Worm (Caenorhabditis elegans): ENCODE data around the gene rabr-3.

The rabr-3 gene

DNA sequence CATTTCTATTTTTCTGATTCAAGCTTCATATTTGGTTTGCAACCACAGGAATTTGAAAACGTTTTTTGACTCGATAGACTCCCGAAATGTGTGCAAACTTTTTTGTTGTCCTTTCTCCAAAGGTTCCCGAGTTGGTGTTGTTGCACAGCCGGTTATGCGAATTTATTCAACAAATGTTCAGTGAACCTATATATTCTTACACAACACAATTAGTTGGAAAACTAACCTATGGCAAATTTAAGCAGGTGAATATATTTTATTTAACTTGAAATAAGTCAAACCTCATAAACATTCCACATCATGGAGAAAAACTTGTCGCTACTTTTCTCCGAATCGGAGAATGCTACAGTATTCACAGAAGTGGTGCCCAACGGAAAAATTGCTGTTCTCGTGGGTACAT, 12.1 kb upstream of the rabr-3 start, which contains the start of gene srz-14:
Gene srz-14, plus strand, starts transcription at position 301 of the 400 bp plus-strand sequence.
- no peak for TF ChIP-seq ztf-11 (tag; optimal IDR thresholded peaks at IDR 0.05)
- no peak for TF ChIP-seq ama-1 (optimal IDR thresholded peaks at IDR 0.05)
- TF ChIP-seq peb-1 (tag; optimal IDR thresholded peaks at IDR 0.05): no peak
- TF ChIP-seq egl-27 (tag; optimal IDR thresholded peaks at IDR 0.05): no peak
- no peak for TF ChIP-seq elt-3 (tag; optimal IDR thresholded peaks at IDR 0.05)
- TF ChIP-seq lin-13 (GFP tag; optimal IDR thresholded peaks at IDR 0.05): no peak
- TF ChIP-seq R02D3.7 (tag; optimal IDR thresholded peaks at IDR 0.05): no peak

DNA sequence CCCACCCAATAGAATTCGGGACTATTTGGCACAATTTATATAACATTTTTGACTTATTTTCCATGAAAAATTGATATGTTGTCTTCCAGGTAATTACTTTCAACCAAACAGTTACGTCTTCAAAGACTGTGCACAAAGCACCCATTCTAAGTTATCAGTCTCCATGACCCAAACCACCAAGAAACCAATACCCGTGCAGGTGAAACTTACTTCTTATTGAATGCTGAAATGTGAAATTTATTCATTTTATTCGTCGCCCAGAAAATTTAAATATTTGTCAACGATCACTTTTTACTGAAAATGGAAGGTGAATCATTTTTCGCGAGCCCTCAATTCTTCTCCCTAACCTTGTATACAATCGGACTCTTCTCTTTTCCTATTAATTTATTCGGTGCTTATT, 5.0 kb upstream of the rabr-3 start, which contains the start of gene srh-281:
Gene srh-281, plus strand, starts transcription at position 301 of the 400 bp plus-strand sequence.
- TF ChIP-seq peb-1 (tag; optimal IDR thresholded peaks at IDR 0.05) (no peak), mab-5 (tag; optimal IDR thresholded peaks at IDR 0.05) (no peak), nhr-12 (tag; optimal IDR thresholded peaks at IDR 0.05) (no peak), ama-1 (optimal IDR thresholded peaks at IDR 0.05) (no peak), mdl-1 (tag; optimal IDR thresholded peaks at IDR 0.05) (no peak), lin-11 (tag; optimal IDR thresholded peaks at IDR 0.05) (no peak), ztf-11 (tag; optimal IDR thresholded peaks at IDR 0.05) (no peak), ztf-4 (tag; optimal IDR thresholded peaks at IDR 0.05) (no peak), sma-3 (GFP tag; optimal IDR thresholded peaks at IDR 0.05) (no peak), C34F6.9 (tag; optimal IDR thresholded peaks at IDR 0.05) (no peak), R02D3.7 (tag; optimal IDR thresholded peaks at IDR 0.05) (no peak), nhr-25 (tag; optimal IDR thresholded peaks at IDR 0.05) (no peak), gmeb-1 (tag; optimal IDR thresholded peaks at IDR 0.05) (no peak), skn-1 (tag; optimal IDR thresholded peaks at IDR 0.05) (no peak), aly-2 (tag; optimal IDR thresholded peaks at IDR 0.05) (no peak), ZK546.5 (tag; optimal IDR thresholded peaks at IDR 0.05) (no peak), crh-2 (tag; optimal IDR thresholded peaks at IDR 0.05) (no peak), elt-1 (tag; optimal IDR thresholded peaks at IDR 0.05) (no peak)

DNA sequence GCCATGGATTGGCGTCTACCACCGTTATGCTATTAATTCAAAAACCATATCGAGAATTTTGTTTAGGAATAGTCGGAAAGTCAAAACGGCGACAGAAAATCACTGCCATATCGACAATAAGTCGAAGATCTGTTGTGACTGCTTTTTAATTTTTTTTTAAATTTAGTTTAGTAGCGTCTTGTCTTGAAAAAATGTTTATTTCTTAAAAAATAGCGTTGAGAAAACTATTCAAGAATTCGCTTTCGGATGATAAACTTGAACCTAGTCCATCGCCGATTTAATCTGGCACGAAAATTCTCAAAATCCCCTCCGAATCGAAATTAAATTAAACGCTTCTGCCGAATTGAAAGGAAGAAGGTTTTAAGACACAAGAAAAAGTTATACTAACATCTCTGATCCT, 3.4 kb upstream of the rabr-3 start, which contains the start of gene srh-279:
Gene srh-279, plus strand, starts transcription at position 301 of the 400 bp plus-strand sequence.
- TF ChIP-seq zag-1 (tag; optimal IDR thresholded peaks at IDR 0.05) (no peak), R02D3.7 (tag; optimal IDR thresholded peaks at IDR 0.05) (no peak), F13H6.1 (tag; optimal IDR thresholded peaks at IDR 0.05) (no peak), lsy-2 (tag; optimal IDR thresholded peaks at IDR 0.05) (no peak), elt-1 (tag; optimal IDR thresholded peaks at IDR 0.05) (no peak), mdl-1 (tag; optimal IDR thresholded peaks at IDR 0.05) (no peak), lin-11 (tag; optimal IDR thresholded peaks at IDR 0.05) (no peak), elt-3 (tag; optimal IDR thresholded peaks at IDR 0.05) (no peak), C34F6.9 (tag; optimal IDR thresholded peaks at IDR 0.05) (no peak), nhr-21 (tag; optimal IDR thresholded peaks at IDR 0.05) (no peak), nhr-23 (tag; optimal IDR thresholded peaks at IDR 0.05) (no peak), alr-1 (tag; optimal IDR thresholded peaks at IDR 0.05) (no peak)

ce11 chrV:16194639-16195038, 840 bp upstream of the rabr-3 start, which contains the start of gene rabr-4:
Gene rabr-4 (plus strand): TSS chrV:16194939.
- no peak for TF ChIP-seq R02D3.7 (tag; optimal IDR thresholded peaks at IDR 0.05)
- no peak for TF ChIP-seq lsy-2 (tag; optimal IDR thresholded peaks at IDR 0.05)
- no peak for TF ChIP-seq peb-1 (tag; optimal IDR thresholded peaks at IDR 0.05)
- TF ChIP-seq ztf-4 (tag; optimal IDR thresholded peaks at IDR 0.05): no peak
- no peak for TF ChIP-seq nhr-21 (tag; optimal IDR thresholded peaks at IDR 0.05)
- no peak for TF ChIP-seq F13H6.1 (tag; optimal IDR thresholded peaks at IDR 0.05)
- TF ChIP-seq ztf-11 (tag; optimal IDR thresholded peaks at IDR 0.05): no peak
- TF ChIP-seq nhr-129 (tag; optimal IDR thresholded peaks at IDR 0.05): no peak
- TF ChIP-seq nhr-11 (tag; optimal IDR thresholded peaks at IDR 0.05): no peak
- no peak for TF ChIP-seq skn-1 (tag; optimal IDR thresholded peaks at IDR 0.05)
- no peak for TF ChIP-seq ZK546.5 (tag; optimal IDR thresholded peaks at IDR 0.05)

- TF ChIP-seq nhr-237 (tag; optimal IDR thresholded peaks at IDR 0.05): no peak
- no peak for TF ChIP-seq elt-3 (tag; optimal IDR thresholded peaks at IDR 0.05)
- TF ChIP-seq C34F6.9 (tag; optimal IDR thresholded peaks at IDR 0.05): no peak
- no peak for TF ChIP-seq F13H6.1 (tag; optimal IDR thresholded peaks at IDR 0.05)
- no peak for TF ChIP-seq unc-39 (tag; optimal IDR thresholded peaks at IDR 0.05)
- TF ChIP-seq peb-1 (tag; optimal IDR thresholded peaks at IDR 0.05): no peak
- no peak for TF ChIP-seq nhr-10 (tag; optimal IDR thresholded peaks at IDR 0.05)
- no peak for TF ChIP-seq unc-55 (GFP tag; optimal IDR thresholded peaks at IDR 0.05)
- TF ChIP-seq nhr-23 (tag; optimal IDR thresholded peaks at IDR 0.05): no peak
- no peak for TF ChIP-seq ama-1 (optimal IDR thresholded peaks at IDR 0.05)
- TF ChIP-seq nhr-11 (tag; optimal IDR thresholded peaks at IDR 0.05): no peak
- TF ChIP-seq alr-1 (tag; optimal IDR thresholded peaks at IDR 0.05): no peak
- TF ChIP-seq ceh-82 (tag; optimal IDR thresholded peaks at IDR 0.05): no peak
- no peak for TF ChIP-seq nhr-12 (tag; optimal IDR thresholded peaks at IDR 0.05)
- no peak for TF ChIP-seq nhr-129 (tag; optimal IDR thresholded peaks at IDR 0.05)
- TF ChIP-seq ztf-4 (tag; optimal IDR thresholded peaks at IDR 0.05): no peak
- no peak for TF ChIP-seq R02D3.7 (tag; optimal IDR thresholded peaks at IDR 0.05)
- TF ChIP-seq dmd-4 (tag; optimal IDR thresholded peaks at IDR 0.05): no peak
- no peak for TF ChIP-seq ZK546.5 (tag; optimal IDR thresholded peaks at IDR 0.05)
Observed at ce11 chrV:16198016-16198415, 2.5 kb downstream of the rabr-3 start, which contains the start of gene F11A5.5. Gene F11A5.5 (plus strand): TSS chrV:16198316.
